Fruit fly (Drosophila melanogaster) whole organism, adult: ENCODE results near the gene aub.

Experiments used
- CG11617 ChIP-seq: fragments of 200-800 bp; sonication (Bioruptor generic); optimal IDR thresholded peaks from 2 replicates; lab custom pipeline; 2017; ENCODE audit warnings: mild to moderate bottlenecking, missing biosample characterization, missing genetic modification reagents, missing genetic modification characterization
- CG33017 ChIP-seq: fragments of 200-800 bp; sonication (Bioruptor generic); optimal IDR thresholded peaks from 2 replicates; lab custom pipeline; 2018; ENCODE audit warnings: missing biosample characterization, mild to moderate bottlenecking, missing genetic modification characterization, moderate library complexity
- CG7045 ChIP-seq: fragments of 200-800 bp; sonication (Bioruptor generic); optimal IDR thresholded peaks from 2 replicates; lab custom pipeline; 2017; ENCODE audit warnings: missing biosample characterization, mild to moderate bottlenecking, missing genetic modification characterization
- CG7101 ChIP-seq: fragments of 200-800 bp; sonication (Bioruptor generic); optimal IDR thresholded peaks from 2 replicates; lab custom pipeline; 2018; ENCODE audit warnings: missing biosample characterization, mild to moderate bottlenecking, missing genetic modification characterization, moderate library complexity
- Hr96 ChIP-seq: fragments of 200-800 bp; sonication (Bioruptor generic); optimal IDR thresholded peaks from 2 replicates; lab custom pipeline; 2016; ENCODE audit warnings: missing biosample characterization, missing genetic modification characterization
- bab1 ChIP-seq: fragments of 200-800 bp; sonication (Bioruptor generic); optimal IDR thresholded peaks from 3 replicates; lab custom pipeline; 2019; ENCODE audit warnings: missing biosample characterization, mild to moderate bottlenecking, missing genetic modification characterization, moderate library complexity
- cic ChIP-seq: fragments of 200-800 bp; sonication (Bioruptor generic); optimal IDR thresholded peaks from 2 replicates; lab custom pipeline; 2017; ENCODE audit warnings: missing biosample characterization, mild to moderate bottlenecking, missing genetic modification characterization, moderate library complexity
- cnc ChIP-seq, 2 experiments: fragments of >200 bp; optimal IDR thresholded peaks; 2 replicates each; lab custom pipeline; 2017
- kay ChIP-seq: fragments of 200-800 bp; sonication (Bioruptor generic); peaks from one replicate; lab custom pipeline; 2016; ENCODE audit warnings: missing biosample characterization, missing genetic modification characterization, borderline replicate concordance
- ovo ChIP-seq: fragments of 200-800 bp; sonication (Bioruptor generic); optimal IDR thresholded peaks from 2 replicates; lab custom pipeline; 2016; ENCODE audit warnings: missing biosample characterization, missing genetic modification characterization
- pad ChIP-seq: fragments of 200-800 bp; sonication (Bioruptor generic); optimal IDR thresholded peaks from 3 replicates; lab custom pipeline; 2017; ENCODE audit warnings: missing biosample characterization, missing genetic modification characterization, mild to moderate bottlenecking, moderate library complexity, missing genetic modification reagents
- tj ChIP-seq: fragments of 200-800 bp; sonication (Bioruptor generic); optimal IDR thresholded peaks from 3 replicates; lab custom pipeline; 2017; ENCODE audit warnings: missing biosample characterization, mild to moderate bottlenecking, missing genetic modification characterization, moderate library complexity
- toe ChIP-seq: fragments of 200-800 bp; sonication (Bioruptor generic); optimal IDR thresholded peaks from 2 replicates; lab custom pipeline; 2016; ENCODE audit warnings: missing biosample characterization, missing genetic modification characterization

- TF ChIP-seq toe (no peak), CG7101 (tag; lab: Kevin White, UChicago) (no peak), CG33017 (tag; lab: Kevin White, UChicago) (no peak), pad (GFP tag; lab: Kevin White, UChicago) (no peak), CG7045 (GFP tag; lab: Kevin White, UChicago) (no peak), kay (GFP tag; lab: Kevin White, UChicago) (no peak), CG11617 (no peak), cnc (optimal IDR thresholded peaks at IDR 0.05; lab: Kevin White, UChicago) (no peak), ovo (no peak), tj (GFP tag; lab: Kevin White, UChicago) (no peak), bab1 (GFP tag; lab: Kevin White, UChicago) (no peak), Hr96 (GFP tag; lab: Kevin White, UChicago) (no peak), cic (no peak)
These were observed at the start of gene aub, which contains the start of gene lectin-33A for dm6 chr2L:11001376-11002122.
